Worm (Caenorhabditis elegans) whole organism, L1 larva: ENCODE data around the gene Y45F10C.2.

Source experiments
- C04F5.9 ChIP-seq: sonication (generic microtip); optimal IDR thresholded peaks from 2 replicates; lab custom pipeline; 2016; ENCODE audit warnings: missing genetic modification characterization, missing compliant biosample characterization
- C34B4.2 ChIP-seq: sonication (generic microtip); optimal IDR thresholded peaks from 2 replicates; lab custom pipeline; 2017; ENCODE audit warnings: mild to moderate bottlenecking, missing genetic modification characterization, missing compliant biosample characterization
- aha-1 ChIP-seq: fragments of 150-350 bp; optimal IDR thresholded peaks from 2 replicates; lab custom pipeline; 2014; ENCODE audit warnings: missing biosample characterization, missing genetic modification characterization
- alr-1 ChIP-seq: fragments of 200-800 bp; sonication (Bioruptor generic); optimal IDR thresholded peaks from 2 replicates; lab custom pipeline; 2018; ENCODE audit warnings: borderline replicate concordance, mild to moderate bottlenecking, missing genetic modification characterization, missing compliant biosample characterization
- ama-1 ChIP-seq: fragments of 150-350 bp; optimal IDR thresholded peaks from 2 replicates; lab custom pipeline; 2014
- ceh-8 ChIP-seq: fragments of 200-800 bp; sonication (Bioruptor generic); optimal IDR thresholded peaks from 2 replicates; lab custom pipeline; 2018; ENCODE audit warnings: mild to moderate bottlenecking, missing genetic modification characterization, moderate library complexity, missing compliant biosample characterization
- ceh-90 ChIP-seq: sonication (generic microtip); optimal IDR thresholded peaks from 2 replicates; lab custom pipeline; 2016; ENCODE audit warnings: missing genetic modification characterization, missing compliant biosample characterization
- dpl-1 ChIP-seq, 3 experiments: fragments of 150-350 bp in 2 of 3; sonication (generic microtip) in 1 of 3; optimal IDR thresholded peaks; 2 replicates each; lab custom pipeline; 2014 to 2017; ENCODE audit warnings: missing biosample characterization in 3 of 3, missing genetic modification characterization in 3 of 3, missing genetic modification reagents in 3 of 3
- efl-1 ChIP-seq, 4 experiments: fragments of 150-350 bp; optimal IDR thresholded peaks in 3 of 4; peaks in 1 of 4; 1 replicate in 1 of 4; 2 replicates in 3 of 4; lab custom pipeline; 2014; ENCODE audit warnings: missing biosample characterization in 2 of 4, missing genetic modification characterization in 2 of 4, missing genetic modification reagents in 2 of 4
- egl-27 ChIP-seq, 2 experiments: fragments of 150-350 bp in 1 of 2; sonication (generic microtip); optimal IDR thresholded peaks; 3 replicates each; lab custom pipeline; 2017 to 2018; ENCODE audit warnings: missing biosample characterization in 2 of 2, missing genetic modification characterization in 2 of 2, missing genetic modification reagents in 2 of 2
- fkh-10 ChIP-seq: sonication (generic microtip); optimal IDR thresholded peaks from 2 replicates; lab custom pipeline; 2017; ENCODE audit warnings: missing biosample characterization, missing genetic modification reagents, missing genetic modification characterization
- fkh-4 ChIP-seq: sonication (generic microtip); optimal IDR thresholded peaks from 2 replicates; lab custom pipeline; 2016; ENCODE audit warnings: missing compliant biosample characterization, missing genetic modification characterization, borderline replicate concordance
- fkh-8 ChIP-seq: sonication (generic microtip); optimal IDR thresholded peaks from 2 replicates; lab custom pipeline; 2016; ENCODE audit warnings: mild to moderate bottlenecking, missing genetic modification characterization, missing compliant biosample characterization
- fos-1 ChIP-seq: fragments of 150-350 bp; optimal IDR thresholded peaks from 2 replicates; lab custom pipeline; 2014; ENCODE audit warnings: missing biosample characterization, missing genetic modification characterization
- jun-1 ChIP-seq: fragments of 150-350 bp; optimal IDR thresholded peaks from 2 replicates; lab custom pipeline; 2014; ENCODE audit warnings: missing biosample characterization, missing genetic modification reagents, missing genetic modification characterization
- lin-13 ChIP-seq: fragments of 150-350 bp; optimal IDR thresholded peaks from 2 replicates; lab custom pipeline; 2014; ENCODE audit warnings: missing biosample characterization, missing genetic modification reagents, missing genetic modification characterization
- lsy-2 ChIP-seq, 2 experiments: fragments of 150-350 bp; optimal IDR thresholded peaks; 2 replicates each; lab custom pipeline; 2014; ENCODE audit warnings: missing biosample characterization in 2 of 2, missing genetic modification characterization in 2 of 2
- mab-9 ChIP-seq: fragments of 200-800 bp; sonication (Bioruptor generic); IDR thresholded peaks from 2 replicates; pipeline ENCODE4 v1.3.6; 2022; ENCODE audit warnings: missing genetic modification reagents, missing genetic modification characterization, missing compliant biosample characterization
- mep-1 ChIP-seq: fragments of 150-350 bp; optimal IDR thresholded peaks from 2 replicates; lab custom pipeline; 2014; ENCODE audit warnings: missing biosample characterization, missing genetic modification characterization
- nhr-11 ChIP-seq: fragments of 150-350 bp; optimal IDR thresholded peaks from 2 replicates; lab custom pipeline; 2014; ENCODE audit warnings: missing biosample characterization, missing genetic modification characterization
- nhr-12 ChIP-seq: sonication (generic microtip); optimal IDR thresholded peaks from 2 replicates; lab custom pipeline; 2017; ENCODE audit warnings: missing biosample characterization, missing genetic modification characterization
- nhr-19 ChIP-seq: fragments of 200-800 bp; sonication (Bioruptor generic); conservative IDR thresholded peaks from 2 replicates; pipeline ENCODE4 v1.3.6; 2022; ENCODE audit warnings: missing genetic modification characterization, missing compliant biosample characterization
- nhr-28 ChIP-seq: fragments of 150-350 bp; optimal IDR thresholded peaks from 2 replicates; lab custom pipeline; 2014; ENCODE audit warnings: missing biosample characterization, missing genetic modification characterization
- nhr-47 ChIP-seq: sonication (generic microtip); optimal IDR thresholded peaks from 2 replicates; lab custom pipeline; 2016; ENCODE audit warnings: mild to moderate bottlenecking, missing genetic modification characterization, moderate library complexity, missing compliant biosample characterization
- nhr-71 ChIP-seq: sonication (generic microtip); optimal IDR thresholded peaks from 2 replicates; lab custom pipeline; 2016; ENCODE audit warnings: mild to moderate bottlenecking, missing genetic modification characterization, moderate library complexity, missing compliant biosample characterization
- nhr-76 ChIP-seq: sonication (generic microtip); optimal IDR thresholded peaks from 2 replicates; lab custom pipeline; 2017; ENCODE audit warnings: missing biosample characterization, missing genetic modification characterization
- pag-3 ChIP-seq: sonication (generic microtip); optimal IDR thresholded peaks from 2 replicates; lab custom pipeline; 2017; ENCODE audit warnings: missing genetic modification characterization, mild to moderate bottlenecking, missing compliant biosample characterization, antibody characterized with exemption, borderline replicate concordance; ENCODE audit not compliant: insufficient read depth
- pqm-1 ChIP-seq: sonication (generic microtip); optimal IDR thresholded peaks from 3 replicates; lab custom pipeline; 2017; ENCODE audit warnings: missing biosample characterization, missing genetic modification characterization
- rnt-1 ChIP-seq: sonication (generic microtip); optimal IDR thresholded peaks from 2 replicates; lab custom pipeline; 2016; ENCODE audit warnings: mild to moderate bottlenecking, missing genetic modification characterization, moderate library complexity, missing compliant biosample characterization
- skn-1 ChIP-seq: fragments of 150-350 bp; optimal IDR thresholded peaks from 2 replicates; lab custom pipeline; 2014; ENCODE audit warnings: missing biosample characterization, missing genetic modification characterization
- snu-23 ChIP-seq: sonication (generic microtip); optimal IDR thresholded peaks from 2 replicates; lab custom pipeline; 2016; ENCODE audit warnings: missing genetic modification characterization, missing compliant biosample characterization
- sptf-1 ChIP-seq: fragments of 150-350 bp; optimal IDR thresholded peaks from 2 replicates; lab custom pipeline; 2014; ENCODE audit warnings: missing biosample characterization, missing genetic modification characterization
- tbx-2 ChIP-seq: sonication (generic microtip); optimal IDR thresholded peaks from 2 replicates; lab custom pipeline; 2016; ENCODE audit warnings: missing genetic modification characterization, missing compliant biosample characterization
- unc-30 ChIP-seq: sonication (generic microtip); optimal IDR thresholded peaks from 2 replicates; lab custom pipeline; 2017; ENCODE audit warnings: missing biosample characterization, missing genetic modification characterization
- zag-1 ChIP-seq: fragments of 150-350 bp; optimal IDR thresholded peaks from 2 replicates; lab custom pipeline; 2014; ENCODE audit warnings: missing biosample characterization, missing genetic modification characterization
- zip-4 ChIP-seq: fragments of 200-800 bp; sonication (Bioruptor generic); optimal IDR thresholded peaks from 2 replicates; lab custom pipeline; 2018; ENCODE audit warnings: mild to moderate bottlenecking, missing genetic modification characterization, moderate library complexity, missing compliant biosample characterization

Y45F10C.2 gene

ce11 chrIV:13636975-13637374 is 25.5 kb downstream of the Y45F10C.2 start, which contains the start of gene C08F11.7 (continued):
- TF ChIP-seq unc-30 (tag; lab: Kevin White, UChicago), result no peak

- TF ChIP-seq ceh-8 (GFP tag; lab: Kevin White, UChicago) (no peak), tbx-2 (tag; lab: Kevin White, UChicago) (no peak), zip-4 (no peak), nhr-71 (tag; lab: Kevin White, UChicago) (no peak)
Observed at ce11 chrIV:13633165-13633564, 29.3 kb downstream of the Y45F10C.2 start, which contains the start of gene fbxa-98. Gene fbxa-98 (plus strand): TSS chrIV:13633407.

- TF ChIP-seq C04F5.9 (tag; lab: Kevin White, UChicago) (no peak), nhr-12 (no peak), ama-1 (no peak), pqm-1 (tag; lab: Kevin White, UChicago) (no peak), jun-1 (tag; lab: Kevin White, UChicago) (no peak), ceh-90 (tag; lab: Kevin White, UChicago) (no peak), nhr-76 (tag; lab: Kevin White, UChicago) (no peak)
Observed at ce11 chrIV:13632613-13633012, 29.9 kb downstream of the Y45F10C.2 start.

ce11 chrIV:13626469-13626868 is 36.0 kb downstream of the Y45F10C.2 start, which contains the start of gene sru-21:
Gene sru-21 (plus strand): TSS chrIV:13626769.
- TF ChIP-seq nhr-28 (tag; lab: Kevin White, UChicago), result no peak
- no peak for TF ChIP-seq lin-13 (GFP tag; lab: Kevin White, UChicago)
- TF ChIP-seq mab-9, result no peak
- no peak for TF ChIP-seq fkh-8 (tag; lab: Kevin White, UChicago)
- no peak for TF ChIP-seq nhr-12
- TF ChIP-seq rnt-1 (tag; lab: Kevin White, UChicago), result no peak

- TF ChIP-seq nhr-11 (tag; lab: Kevin White, UChicago), result no peak
- no peak for TF ChIP-seq lsy-2 (tag; optimal IDR thresholded peaks at IDR 0.05; lab: Kevin White, UChicago)
- TF ChIP-seq dpl-1 (GFP tag; optimal IDR thresholded peaks at IDR 0.05; lab: Kevin White, UChicago), result no peak
- no peak for TF ChIP-seq aha-1 (tag; lab: Kevin White, UChicago)
- no peak for TF ChIP-seq jun-1 (tag; lab: Kevin White, UChicago)
- TF ChIP-seq nhr-28 (tag; lab: Kevin White, UChicago), result no peak
- TF ChIP-seq fkh-10 (GFP tag; lab: Kevin White, UChicago), result no peak
- no peak for TF ChIP-seq nhr-19 (GFP tag; lab: Robert Waterston, UW)
- TF ChIP-seq nhr-47 (tag; lab: Kevin White, UChicago), result no peak
- no peak for TF ChIP-seq snu-23
- no peak for TF ChIP-seq fos-1 (tag; lab: Kevin White, UChicago)
- no peak for TF ChIP-seq sptf-1 (tag; lab: Kevin White, UChicago)
- TF ChIP-seq fkh-4 (tag; lab: Kevin White, UChicago), result no peak
- no peak for TF ChIP-seq C04F5.9 (tag; lab: Kevin White, UChicago)
- TF ChIP-seq mep-1 (tag; lab: Kevin White, UChicago), result no peak
- no peak for TF ChIP-seq C34B4.2
- no peak for TF ChIP-seq pag-3 (tag; lab: Kevin White, UChicago)
- TF ChIP-seq egl-27 (tag; optimal IDR thresholded peaks at IDR 0.05; lab: Kevin White, UChicago), result no peak
- no peak for TF ChIP-seq ama-1
Observed at ce11 chrIV:13623533-13623932, 38.9 kb downstream of the Y45F10C.2 start, which contains the start of gene C08F11.1. Gene C08F11.1 (plus strand): TSS chrIV:13623833.

ce11 chrIV:13619203-13619602 is 43.3 kb downstream of the Y45F10C.2 start, which contains the start of gene C08F11.3:
Gene C08F11.3 (plus strand): TSS chrIV:13619503.
- TF ChIP-seq alr-1 (tag; lab: Kevin White, UChicago) (no peak), pag-3 (tag; lab: Kevin White, UChicago) (no peak), ceh-8 (GFP tag; lab: Kevin White, UChicago) (no peak), zag-1 (tag; lab: Kevin White, UChicago) (no peak), jun-1 (tag; lab: Kevin White, UChicago) (no peak), skn-1 (tag; lab: Kevin White, UChicago) (no peak), rnt-1 (tag; lab: Kevin White, UChicago) (no peak), efl-1 (optimal IDR thresholded peaks at IDR 0.05; lab: Kevin White, UChicago) (no peak), efl-1 (GFP tag; optimal IDR thresholded peaks at IDR 0.05 in 1 of 2; lab: Kevin White, UChicago) (no peak), dpl-1 (GFP tag; optimal IDR thresholded peaks at IDR 0.05; lab: Kevin White, UChicago) (no peak)
- TF ChIP-seq, all 84 proteins: peak for 0
